Worm (Caenorhabditis elegans) whole organism, L2 larva: ENCODE results near the gene nhr-117.

Experiments
- C34F6.9 ChIP-seq: fragments of 150-350 bp; optimal IDR thresholded peaks from 2 replicates; lab custom pipeline; 2014; ENCODE audit warnings: missing biosample characterization, missing genetic modification characterization
- F13H6.1 ChIP-seq: sonication (generic microtip); optimal IDR thresholded peaks from 2 replicates; lab custom pipeline; 2016; ENCODE audit warnings: missing genetic modification characterization, missing compliant biosample characterization
- Y55F3AM.14 ChIP-seq: fragments of 200-800 bp; sonication (Bioruptor generic); optimal IDR thresholded peaks from 2 replicates; lab custom pipeline; 2018; ENCODE audit warnings: mild to moderate bottlenecking, missing genetic modification characterization, missing compliant biosample characterization
- ZK546.5 ChIP-seq: sonication (generic microtip); optimal IDR thresholded peaks from 2 replicates; lab custom pipeline; 2017; ENCODE audit warnings: missing biosample characterization, missing genetic modification characterization
- alr-1 ChIP-seq: fragments of 150-350 bp; optimal IDR thresholded peaks from 2 replicates; lab custom pipeline; 2014; ENCODE audit warnings: missing biosample characterization, missing genetic modification characterization
- aly-2 ChIP-seq: fragments of 150-350 bp; optimal IDR thresholded peaks from 2 replicates; lab custom pipeline; 2014; ENCODE audit warnings: missing biosample characterization, missing genetic modification characterization
- ceh-16 ChIP-seq: fragments of 150-350 bp; optimal IDR thresholded peaks from 2 replicates; lab custom pipeline; 2014; ENCODE audit warnings: missing biosample characterization, missing genetic modification characterization
- ceh-82 ChIP-seq: fragments of 150-350 bp; optimal IDR thresholded peaks from 2 replicates; lab custom pipeline; 2014; ENCODE audit warnings: missing biosample characterization, missing genetic modification characterization
- crh-2 ChIP-seq: sonication (generic microtip); optimal IDR thresholded peaks from 2 replicates; lab custom pipeline; 2017; ENCODE audit warnings: missing biosample characterization, missing genetic modification characterization
- dmd-4 ChIP-seq: sonication (generic microtip); optimal IDR thresholded peaks from 2 replicates; lab custom pipeline; 2017; ENCODE audit warnings: missing biosample characterization, missing genetic modification characterization
- egl-27 ChIP-seq: sonication (generic microtip); optimal IDR thresholded peaks from 3 replicates; lab custom pipeline; 2017; ENCODE audit warnings: missing biosample characterization, missing genetic modification reagents, missing genetic modification characterization
- fos-1 ChIP-seq: fragments of 150-350 bp; optimal IDR thresholded peaks from 2 replicates; lab custom pipeline; 2014; ENCODE audit warnings: missing biosample characterization, missing genetic modification characterization
- lin-11 ChIP-seq: fragments of 150-350 bp; sonication (generic microtip); optimal IDR thresholded peaks from 2 replicates; lab custom pipeline; 2014; ENCODE audit warnings: missing biosample characterization, missing genetic modification characterization, inconsistent platforms, mixed read lengths
- lin-13 ChIP-seq: fragments of 150-350 bp; optimal IDR thresholded peaks from 2 replicates; lab custom pipeline; 2014; ENCODE audit warnings: missing biosample characterization, missing genetic modification reagents, missing genetic modification characterization
- lin-39 ChIP-seq: fragments of 150-350 bp; optimal IDR thresholded peaks from 2 replicates; lab custom pipeline; 2014; ENCODE audit warnings: missing biosample characterization, missing genetic modification reagents, missing genetic modification characterization
- mdl-1 ChIP-seq, 2 experiments: fragments of 150-350 bp in 1 of 2; sonication (generic microtip) in 1 of 2; optimal IDR thresholded peaks; 2 replicates each; lab custom pipeline; 2017; ENCODE audit warnings: missing biosample characterization in 2 of 2, missing genetic modification characterization in 2 of 2
- nhr-10 ChIP-seq: sonication (generic microtip); optimal IDR thresholded peaks from 2 replicates; lab custom pipeline; 2017; ENCODE audit warnings: missing biosample characterization, missing genetic modification characterization
- nhr-11 ChIP-seq: fragments of 150-350 bp; optimal IDR thresholded peaks from 2 replicates; lab custom pipeline; 2014; ENCODE audit warnings: missing biosample characterization, missing genetic modification characterization
- nhr-12 ChIP-seq: fragments of 150-350 bp; optimal IDR thresholded peaks from 2 replicates; lab custom pipeline; 2014; ENCODE audit warnings: missing biosample characterization, missing genetic modification characterization
- nhr-129 ChIP-seq: fragments of 150-350 bp; optimal IDR thresholded peaks from 2 replicates; lab custom pipeline; 2014; ENCODE audit warnings: missing biosample characterization, missing genetic modification characterization
- nhr-23 ChIP-seq: fragments of 150-350 bp; optimal IDR thresholded peaks from 2 replicates; lab custom pipeline; 2014; ENCODE audit warnings: missing biosample characterization, missing genetic modification reagents, missing genetic modification characterization
- nhr-237 ChIP-seq: fragments of 150-350 bp; optimal IDR thresholded peaks from 2 replicates; lab custom pipeline; 2014; ENCODE audit warnings: missing biosample characterization, missing genetic modification characterization
- nhr-25 ChIP-seq: fragments of 150-350 bp; sonication (generic microtip); optimal IDR thresholded peaks from 3 replicates; lab custom pipeline; 2014; ENCODE audit warnings: missing biosample characterization, missing genetic modification characterization
- nhr-77 ChIP-seq: fragments of 150-350 bp; optimal IDR thresholded peaks from 2 replicates; lab custom pipeline; 2014; ENCODE audit warnings: missing biosample characterization, missing genetic modification characterization
- peb-1 ChIP-seq: fragments of 150-350 bp; optimal IDR thresholded peaks from 2 replicates; lab custom pipeline; 2014; ENCODE audit warnings: missing biosample characterization, missing genetic modification characterization
- sem-4 ChIP-seq: fragments of 150-350 bp; optimal IDR thresholded peaks from 2 replicates; lab custom pipeline; 2014; ENCODE audit warnings: missing biosample characterization, missing genetic modification reagents, missing genetic modification characterization
- skn-1 ChIP-seq: sonication (generic microtip); optimal IDR thresholded peaks from 2 replicates; lab custom pipeline; 2017; ENCODE audit warnings: missing biosample characterization, missing genetic modification characterization
- sma-9 ChIP-seq, 2 experiments: fragments of 150-350 bp in 1 of 2; sonication (generic microtip) in 1 of 2; optimal IDR thresholded peaks; 2 replicates each; lab custom pipeline; 2014 to 2016; ENCODE audit warnings: missing genetic modification characterization in 2 of 2, mild to moderate bottlenecking in 1 of 2, missing biosample characterization in 1 of 2, missing compliant biosample characterization in 1 of 2, missing genetic modification reagents in 1 of 2, moderate library complexity in 1 of 2
- snpc-4 ChIP-seq: fragments of 150-350 bp; optimal IDR thresholded peaks from 2 replicates; lab custom pipeline; 2014; ENCODE audit warnings: missing biosample characterization, missing genetic modification characterization
- unc-39 ChIP-seq: fragments of 150-350 bp; optimal IDR thresholded peaks from 2 replicates; lab custom pipeline; 2014; ENCODE audit warnings: missing biosample characterization, missing genetic modification characterization
- unc-55 ChIP-seq: fragments of 150-350 bp; sonication (generic microtip); optimal IDR thresholded peaks from 3 replicates; lab custom pipeline; 2014; ENCODE audit warnings: missing biosample characterization, missing genetic modification reagents, missing genetic modification characterization
- ztf-11 ChIP-seq: sonication (generic microtip); optimal IDR thresholded peaks from 2 replicates; lab custom pipeline; 2017; ENCODE audit warnings: missing biosample characterization, missing genetic modification characterization

Gene nhr-117

DNA sequence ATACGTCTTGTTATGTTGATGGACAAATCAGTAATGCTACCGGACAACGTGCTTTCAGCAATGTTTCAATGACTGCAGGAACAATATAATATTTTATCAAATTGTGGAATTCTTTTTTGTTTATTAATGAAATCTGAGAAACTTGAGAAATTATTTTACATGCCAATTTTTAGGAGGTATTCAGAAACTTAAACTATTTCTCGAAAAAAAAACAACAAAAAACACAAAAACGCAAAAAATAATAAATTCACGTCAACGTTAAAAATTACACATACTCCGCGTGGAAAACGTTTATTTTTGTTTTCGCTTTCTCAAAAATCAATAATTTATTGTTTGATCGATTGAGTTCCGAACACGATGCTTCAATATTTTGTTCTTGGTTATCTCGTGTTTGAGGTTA lies 20.9 kb upstream of the nhr-117 start, which contains the start of gene Y46H3D.1:
TSS of gene Y46H3D.1 (plus strand) at position 301 of the 400 bp plus-strand sequence.
- TF ChIP-seq sem-4 (tag; lab: Kevin White, UChicago) (no peak), nhr-25 (tag; lab: Kevin White, UChicago) (no peak), nhr-77 (tag; lab: Kevin White, UChicago) (no peak), lin-13 (GFP tag; lab: Kevin White, UChicago) (no peak), unc-55 (GFP tag; lab: Kevin White, UChicago) (no peak), ceh-16 (tag; lab: Kevin White, UChicago) (no peak), nhr-10 (tag; lab: Kevin White, UChicago) (no peak), ztf-11 (tag; lab: Kevin White, UChicago) (no peak), nhr-23 (no peak), sma-9 (GFP tag; optimal IDR thresholded peaks at IDR 0.05; lab: Kevin White, UChicago) (no peak), sma-9 (tag; optimal IDR thresholded peaks at IDR 0.05; lab: Kevin White, UChicago) (no peak), ZK546.5 (tag; lab: Kevin White, UChicago) (no peak), lin-39 (tag; lab: Kevin White, UChicago) (no peak), mdl-1 (tag; optimal IDR thresholded peaks at IDR 0.05; lab: Kevin White, UChicago) (no peak), Y55F3AM.14 (GFP tag; lab: Kevin White, UChicago) (no peak), crh-2 (tag; lab: Kevin White, UChicago) (no peak), nhr-11 (no peak), nhr-129 (no peak), alr-1 (tag; lab: Kevin White, UChicago) (no peak)

ce11 chrV:1640008-1640407 lies 18.7 kb upstream of the nhr-117 start, which contains the start of gene str-221:
str-221 (plus strand) TSS chrV:1640308.
- TF ChIP-seq nhr-77 (tag; lab: Kevin White, UChicago) = no peak
- no peak for TF ChIP-seq unc-39 (tag; lab: Kevin White, UChicago)
- no peak for TF ChIP-seq alr-1 (tag; lab: Kevin White, UChicago)
- TF ChIP-seq sma-9 (GFP tag; optimal IDR thresholded peaks at IDR 0.05; lab: Kevin White, UChicago) = no peak
- no peak for TF ChIP-seq sma-9 (tag; optimal IDR thresholded peaks at IDR 0.05; lab: Kevin White, UChicago)
- TF ChIP-seq ceh-16 (tag; lab: Kevin White, UChicago) = no peak
- no peak for TF ChIP-seq nhr-10 (tag; lab: Kevin White, UChicago)
- TF ChIP-seq F13H6.1 (tag; lab: Kevin White, UChicago) = no peak
- no peak for TF ChIP-seq peb-1 (tag; lab: Kevin White, UChicago)
- no peak for TF ChIP-seq mdl-1 (tag; optimal IDR thresholded peaks at IDR 0.05; lab: Kevin White, UChicago)
- no peak for TF ChIP-seq skn-1
- no peak for TF ChIP-seq fos-1 (tag; lab: Kevin White, UChicago)
- no peak for TF ChIP-seq nhr-11

DNA sequence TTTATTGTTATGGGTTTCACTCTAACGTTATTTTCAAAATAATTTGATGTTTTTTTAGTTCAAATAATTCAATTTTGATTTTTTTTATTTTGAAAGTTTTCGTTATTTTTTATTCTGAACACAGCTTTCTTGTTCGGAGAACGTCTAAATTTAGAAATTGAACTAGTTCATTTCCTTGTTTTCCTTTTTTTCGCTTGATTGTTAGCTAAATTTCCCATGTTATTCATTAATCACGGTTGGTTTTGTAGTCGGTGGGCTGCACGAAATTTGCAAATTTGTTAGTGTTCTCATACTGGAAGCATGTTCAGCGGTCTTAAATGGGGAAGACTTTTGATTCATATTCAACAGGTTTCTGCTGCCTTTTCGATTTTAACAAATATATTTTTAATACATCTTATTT lies 14.5 kb upstream of the nhr-117 start, which contains the start of gene str-222:
TSS of gene str-222 (plus strand) at position 301 of the 400 bp plus-strand sequence.
- no peak for TF ChIP-seq snpc-4 (tag; lab: Kevin White, UChicago)
- TF ChIP-seq aly-2 (tag; lab: Kevin White, UChicago) = no peak

ce11 chrV:1631717-1632116 lies 10.4 kb upstream of the nhr-117 start, which contains the start of gene irld-17:
irld-17 (plus strand) TSS chrV:1632017.
- TF ChIP-seq ceh-16 (tag; lab: Kevin White, UChicago) (no peak), skn-1 (no peak), unc-39 (tag; lab: Kevin White, UChicago) (no peak), C34F6.9 (tag; lab: Kevin White, UChicago) (no peak), sma-9 (GFP tag; optimal IDR thresholded peaks at IDR 0.05; lab: Kevin White, UChicago) (no peak), sma-9 (tag; optimal IDR thresholded peaks at IDR 0.05; lab: Kevin White, UChicago) (no peak), unc-55 (GFP tag; lab: Kevin White, UChicago) (no peak), nhr-23 (no peak), ZK546.5 (tag; lab: Kevin White, UChicago) (no peak), lin-13 (GFP tag; lab: Kevin White, UChicago) (no peak)

DNA sequence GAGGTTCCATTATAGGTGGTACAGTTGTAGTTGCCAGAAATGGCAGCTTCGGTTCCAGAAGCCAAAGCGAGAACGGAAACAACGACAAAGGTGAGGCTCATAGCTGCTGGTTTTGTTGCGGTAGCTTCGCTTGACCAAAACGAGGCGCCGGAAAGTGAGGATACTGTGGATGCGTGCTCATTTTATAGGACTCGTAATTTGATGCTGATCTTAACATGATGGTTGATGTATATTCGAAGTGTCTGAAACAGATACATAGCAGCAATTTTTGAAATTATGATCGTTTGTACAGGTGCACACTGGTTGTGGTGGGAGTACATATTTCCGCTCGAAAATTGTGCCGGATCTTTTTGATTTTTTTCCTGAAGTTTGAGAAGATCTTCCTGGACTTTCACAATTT lies 9.8 kb upstream of the nhr-117 start, which contains the start of gene Y46H3D.8:
TSS of gene Y46H3D.8 (minus strand) at position 101 of the 400 bp plus-strand sequence.
- no peak for TF ChIP-seq snpc-4 (tag; lab: Kevin White, UChicago)
- no peak for TF ChIP-seq ceh-16 (tag; lab: Kevin White, UChicago)
- no peak for TF ChIP-seq ztf-11 (tag; lab: Kevin White, UChicago)
- no peak for TF ChIP-seq nhr-12 (tag; lab: Kevin White, UChicago)
- no peak for TF ChIP-seq dmd-4 (tag; lab: Kevin White, UChicago)
- no peak for TF ChIP-seq nhr-237 (tag; lab: Kevin White, UChicago)
- no peak for TF ChIP-seq peb-1 (tag; lab: Kevin White, UChicago)
- TF ChIP-seq nhr-23 = no peak
- TF ChIP-seq egl-27 = no peak
- no peak for TF ChIP-seq lin-11
- no peak for TF ChIP-seq Y55F3AM.14 (GFP tag; lab: Kevin White, UChicago)
- no peak for TF ChIP-seq ceh-82
- no peak for TF ChIP-seq nhr-25 (tag; lab: Kevin White, UChicago)
